Fruit fly (Drosophila melanogaster): Measurements from ENCODE around the gene CG43693.

- TF ChIP-seq CTCF (optimal IDR thresholded peaks at IDR 0.05) (no peak), CG8478 (optimal IDR thresholded peaks at IDR 0.05) (no peak)
Measured at dm6 chr3L:11015203-11015602, 36.0 kb downstream of the CG43693 start.
